Worm (Caenorhabditis elegans): ENCODE results near the gene C46A5.4.

The C46A5.4 gene

ce11 chrIV:7778865-7779264 is 21.7 kb upstream of the C46A5.4 start, which contains the start of gene rpap-3:
Gene rpap-3 (minus strand): TSS chrIV:7778965.
- no peak for TF ChIP-seq madf-2 (tag; optimal IDR thresholded peaks at IDR 0.05)
- TF ChIP-seq hlh-15 (tag; optimal IDR thresholded peaks at IDR 0.05), result no peak
- TF ChIP-seq unc-86 (tag; optimal IDR thresholded peaks at IDR 0.05), result no peak
- TF ChIP-seq sox-2 (GFP tag; IDR thresholded peaks at IDR 0.05), result no peak

- TF ChIP-seq odd-2 (tag; optimal IDR thresholded peaks at IDR 0.05) (no peak), pha-2 (tag; optimal IDR thresholded peaks at IDR 0.05) (no peak), ceh-22 (tag; optimal IDR thresholded peaks at IDR 0.05) (no peak), T23F11.4 (GFP tag; optimal IDR thresholded peaks at IDR 0.05) (no peak), ceh-24 (tag; optimal IDR thresholded peaks at IDR 0.05) (no peak), pqm-1 (tag; optimal IDR thresholded peaks at IDR 0.05) (no peak), unc-42 (tag; optimal IDR thresholded peaks at IDR 0.05) (no peak), gmeb-2 (tag; optimal IDR thresholded peaks at IDR 0.05) (no peak), ttx-3 (tag; optimal IDR thresholded peaks at IDR 0.05) (no peak), elt-2 (tag; optimal IDR thresholded peaks at IDR 0.05) (no peak), hlh-6 (tag; optimal IDR thresholded peaks at IDR 0.05) (no peak), ahr-1 (tag; optimal IDR thresholded peaks at IDR 0.05) (no peak), che-1 (tag; optimal IDR thresholded peaks at IDR 0.05) (no peak), K02D7.2 (tag; optimal IDR thresholded peaks at IDR 0.05) (no peak), pros-1 (tag; optimal IDR thresholded peaks at IDR 0.05) (no peak), pat-9 (tag; optimal IDR thresholded peaks at IDR 0.05) (no peak), ceh-6 (GFP tag; optimal IDR thresholded peaks at IDR 0.05) (no peak), ceh-30 (tag; optimal IDR thresholded peaks at IDR 0.05) (no peak), tbx-7 (tag; optimal IDR thresholded peaks at IDR 0.05) (no peak), rnt-1 (tag; optimal IDR thresholded peaks at IDR 0.05) (no peak)
These were observed 18.6 kb upstream of the C46A5.4 start, which contains the start of gene swd-2.1 for ce11 chrIV:7775725-7776124. Gene swd-2.1 (plus strand): TSS chrIV:7776025.

- TF ChIP-seq tbx-2 (tag; optimal IDR thresholded peaks at IDR 0.05) (no peak), nfya-1 (tag; optimal IDR thresholded peaks at IDR 0.05) (peak; percentile 18), elt-2 (tag; optimal IDR thresholded peaks at IDR 0.05) (no peak), hlh-6 (tag; optimal IDR thresholded peaks at IDR 0.05) (no peak), zip-5 (tag; optimal IDR thresholded peaks at IDR 0.05) (no peak)
These were observed 17.1 kb upstream of the C46A5.4 start, which contains the start of the genes hcf-1 and swd-2.2 for ce11 chrIV:7774206-7774605. Gene hcf-1 (minus strand): TSS chrIV:7774275. Gene swd-2.2 (plus strand): TSS chrIV:7774411.

- TF ChIP-seq K02D7.2 (tag; optimal IDR thresholded peaks at IDR 0.05), result no peak
- TF ChIP-seq elt-2 (tag; optimal IDR thresholded peaks at IDR 0.05), result no peak
- no peak for TF ChIP-seq hlh-15 (tag; optimal IDR thresholded peaks at IDR 0.05)
- TF ChIP-seq pros-1 (tag; optimal IDR thresholded peaks at IDR 0.05), result no peak
- no peak for TF ChIP-seq ahr-1 (tag; optimal IDR thresholded peaks at IDR 0.05)
- TF ChIP-seq nhr-11 (tag; optimal IDR thresholded peaks at IDR 0.05), result no peak
- no peak for TF ChIP-seq nhr-232 (tag; optimal IDR thresholded peaks at IDR 0.05)
- no peak for TF ChIP-seq ceh-2 (tag; optimal IDR thresholded peaks at IDR 0.05)
- TF ChIP-seq ceh-31 (tag; optimal IDR thresholded peaks at IDR 0.05), result no peak
- no peak for TF ChIP-seq ets-4 (tag; optimal IDR thresholded peaks at IDR 0.05)
- no peak for TF ChIP-seq unc-3 (GFP tag; conservative IDR thresholded peaks at IDR 0.05)
- TF ChIP-seq unc-3 (tag; optimal IDR thresholded peaks at IDR 0.05), result no peak
- no peak for TF ChIP-seq ceh-30 (tag; optimal IDR thresholded peaks at IDR 0.05)
- no peak for TF ChIP-seq sox-2 (GFP tag; IDR thresholded peaks at IDR 0.05)
- TF ChIP-seq dve-1 (tag; optimal IDR thresholded peaks at IDR 0.05), result no peak
- no peak for TF ChIP-seq madf-2 (tag; optimal IDR thresholded peaks at IDR 0.05)
- no peak for TF ChIP-seq ceh-24 (tag; optimal IDR thresholded peaks at IDR 0.05)
- no peak for TF ChIP-seq tbx-7 (tag; optimal IDR thresholded peaks at IDR 0.05)
- no peak for TF ChIP-seq hlh-30 (tag; optimal IDR thresholded peaks at IDR 0.05; ENCODE audit: insufficient read depth)
- TF ChIP-seq pha-2 (tag; optimal IDR thresholded peaks at IDR 0.05), result no peak
- no peak for TF ChIP-seq pat-9 (tag; optimal IDR thresholded peaks at IDR 0.05)
These were observed 13.0 kb upstream of the C46A5.4 start, which contains the start of gene rdl-1 for ce11 chrIV:7770162-7770561. Gene rdl-1 (minus strand): TSS chrIV:7770262.
